Worm (Caenorhabditis elegans) whole organism, L2 larva: ENCODE results near the gene F47B10.9.

ENCODE experiments used
- dmd-4 ChIP-seq: sonication (generic microtip); optimal IDR thresholded peaks from 2 replicates; lab custom pipeline; 2017; ENCODE audit warnings: missing biosample characterization, missing genetic modification characterization
- fos-1 ChIP-seq: fragments of 150-350 bp; optimal IDR thresholded peaks from 2 replicates; lab custom pipeline; 2014; ENCODE audit warnings: missing biosample characterization, missing genetic modification characterization
- ztf-11 ChIP-seq: sonication (generic microtip); optimal IDR thresholded peaks from 2 replicates; lab custom pipeline; 2017; ENCODE audit warnings: missing biosample characterization, missing genetic modification characterization

DNA sequence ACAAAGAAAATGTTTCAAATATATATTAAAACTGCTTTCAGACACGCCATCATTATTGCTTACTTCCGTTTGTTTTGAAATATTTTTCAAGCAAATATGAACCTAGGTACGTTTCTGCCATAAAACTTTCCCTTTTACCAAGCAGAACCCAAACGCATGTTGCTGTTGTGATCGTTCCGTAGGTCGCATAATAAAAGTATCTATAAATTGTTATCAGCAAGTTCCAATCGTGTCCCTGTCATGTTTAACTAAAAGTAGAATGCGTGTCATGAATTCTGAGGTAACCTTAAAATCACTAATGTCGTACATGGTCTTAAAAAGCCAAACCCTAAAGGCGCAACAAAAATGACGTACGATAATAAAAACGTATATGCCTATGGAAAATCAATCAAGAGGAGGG is 38.0 kb upstream of the F47B10.9 start:
- TF ChIP-seq ztf-11 (tag; lab: Kevin White, UChicago) (no peak), fos-1 (tag; lab: Kevin White, UChicago) (peak; percentile 7), dmd-4 (no peak)
